Worm (Caenorhabditis elegans) whole organism, mixed stage, embryonic: ENCODE data around the gene Y22D7AL.16.

Experiments used
- blmp-1 ChIP-seq: fragments of 150-350 bp; optimal IDR thresholded peaks from 2 replicates; lab custom pipeline; 2014; ENCODE audit warnings: missing biosample characterization, missing genetic modification characterization
- lin-13 ChIP-seq: fragments of 150-350 bp; optimal IDR thresholded peaks from 2 replicates; lab custom pipeline; 2014; ENCODE audit warnings: missing biosample characterization, missing genetic modification characterization
- lsy-2 ChIP-seq: fragments of 150-350 bp; optimal IDR thresholded peaks from 2 replicates; lab custom pipeline; 2014; ENCODE audit warnings: missing biosample characterization, missing genetic modification characterization
- mls-2 ChIP-seq: sonication (generic microtip); optimal IDR thresholded peaks from 2 replicates; lab custom pipeline; 2016; ENCODE audit warnings: mild to moderate bottlenecking, missing genetic modification characterization, moderate library complexity, missing compliant biosample characterization
- nhr-28 ChIP-seq: fragments of 150-350 bp; optimal IDR thresholded peaks from 2 replicates; lab custom pipeline; 2014; ENCODE audit warnings: missing biosample characterization, missing genetic modification characterization
- snpc-4 ChIP-seq: fragments of 150-350 bp; optimal IDR thresholded peaks from 2 replicates; lab custom pipeline; 2014; ENCODE audit warnings: missing biosample characterization, missing genetic modification characterization
- unc-39 ChIP-seq: fragments of 150-350 bp; optimal IDR thresholded peaks from 2 replicates; lab custom pipeline; 2014; ENCODE audit warnings: missing biosample characterization, missing genetic modification characterization
- unc-62 ChIP-seq: fragments of 150-350 bp; optimal IDR thresholded peaks from 2 replicates; lab custom pipeline; 2014; ENCODE audit warnings: missing biosample characterization, missing genetic modification reagents, missing genetic modification characterization
- ztf-11 ChIP-seq: fragments of 150-350 bp; optimal IDR thresholded peaks from 2 replicates; lab custom pipeline; 2014; ENCODE audit warnings: missing biosample characterization, missing genetic modification characterization

DNA sequence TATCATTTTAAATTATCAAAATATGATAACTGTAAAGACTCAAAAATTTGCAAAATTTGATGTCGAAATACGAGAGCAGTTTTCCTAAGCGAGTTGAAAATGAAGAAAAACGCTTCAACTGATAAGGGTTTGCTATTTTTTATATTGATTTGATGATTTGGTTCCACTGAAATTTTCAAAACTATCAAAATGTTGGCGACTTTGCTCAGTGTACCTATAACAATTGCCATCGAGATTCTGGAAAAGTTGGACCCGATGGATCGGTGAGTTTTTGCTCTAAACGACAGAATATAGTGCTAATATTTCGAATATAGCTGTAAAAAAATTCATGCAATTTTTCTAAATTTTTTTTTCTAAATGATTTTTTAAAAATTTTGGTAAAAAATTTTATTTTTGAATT, 40.8 kb upstream of the Y22D7AL.16 start, which contains the start of the genes fbxa-13 and Y22D7AR.2:
- TF ChIP-seq lsy-2 (tag; lab: Kevin White, UChicago) = no peak
- TF ChIP-seq blmp-1 (tag; lab: Kevin White, UChicago) = no peak
- no peak for TF ChIP-seq ztf-11 (tag; lab: Kevin White, UChicago)
- no peak for TF ChIP-seq snpc-4 (tag; lab: Kevin White, UChicago)
- no peak for TF ChIP-seq nhr-28
- TF ChIP-seq lin-13 (tag; lab: Kevin White, UChicago) = no peak
- TF ChIP-seq unc-39 (tag; lab: Kevin White, UChicago) = no peak
- TF ChIP-seq mls-2 (tag; lab: Kevin White, UChicago) = no peak
- no peak for TF ChIP-seq unc-62 (GFP tag; lab: Kevin White, UChicago)
